Fruit fly (Drosophila melanogaster): ENCODE results near the gene aus.

Gene aus

dm6 chr3R:21296038-21296727, 53.2 kb downstream of the aus start (continued):
- TF ChIP-seq Hr39 (GFP tag; optimal IDR thresholded peaks at IDR 0.05), result peak; percentile 83
- TF ChIP-seq CG10669 (GFP tag; optimal IDR thresholded peaks at IDR 0.05), result peak; percentile 95
- peak; percentile 30 for TF ChIP-seq fd85E (GFP tag; optimal IDR thresholded peaks at IDR 0.05)
- TF ChIP-seq esn (GFP tag; optimal IDR thresholded peaks at IDR 0.05), result peak; percentile 90
- TF ChIP-seq salr (GFP tag; optimal IDR thresholded peaks at IDR 0.05), result peak; percentile 82 to 84
- TF ChIP-seq CG11902 (GFP tag; optimal IDR thresholded peaks at IDR 0.05), result peak; percentile 74
- peak; percentile 95 for TF ChIP-seq ss (GFP tag; optimal IDR thresholded peaks at IDR 0.05)
- peak; percentile 82 for TF ChIP-seq Eip93F (GFP tag; optimal IDR thresholded peaks at IDR 0.05)
- TF ChIP-seq CG8319 (GFP tag; optimal IDR thresholded peaks at IDR 0.05), result peak; percentile 76
- peak; percentile 75 for TF ChIP-seq cyc (GFP tag; optimal IDR thresholded peaks at IDR 0.05)
- TF ChIP-seq Eip75B (GFP tag; optimal IDR thresholded peaks at IDR 0.05), result peak; percentile 80
- peak; percentile 86 for TF ChIP-seq CG3919 (GFP tag; optimal IDR thresholded peaks at IDR 0.05)
- peak; percentile 83 for TF ChIP-seq CG4318 (GFP tag; optimal IDR thresholded peaks at IDR 0.05)
- peak; percentile 95 for TF ChIP-seq Ets96B (tag; optimal IDR thresholded peaks at IDR 0.05)
- TF ChIP-seq spab (GFP tag; optimal IDR thresholded peaks at IDR 0.05), result peak; percentile 87
- TF ChIP-seq svp (GFP tag), result peak; percentile 96
- TF ChIP-seq CG32006 (GFP tag; optimal IDR thresholded peaks at IDR 0.05), result peak; percentile 92
- peak; percentile 79 for TF ChIP-seq Blimp-1 (GFP tag; optimal IDR thresholded peaks at IDR 0.05)
- peak; percentile 94 for TF ChIP-seq fkh (GFP tag; optimal IDR thresholded peaks at IDR 0.05)
- TF ChIP-seq pdm3 (GFP tag; optimal IDR thresholded peaks at IDR 0.05), result peak; percentile 91
- peak; percentile 66 for TF ChIP-seq Ets21C (GFP tag; optimal IDR thresholded peaks at IDR 0.05)
- TF ChIP-seq Eip78C (GFP tag), result peak; percentile 98
- no peak for TF ChIP-seq Hr38 (GFP tag; optimal IDR thresholded peaks at IDR 0.05)
- peak; percentile 79 for TF ChIP-seq Sox15 (GFP tag; optimal IDR thresholded peaks at IDR 0.05)
- peak; percentile 64 for TF ChIP-seq dac (GFP tag; optimal IDR thresholded peaks at IDR 0.05)
- peak; percentile 80 for TF ChIP-seq CG7368 (GFP tag; optimal IDR thresholded peaks at IDR 0.05)
- no peak for TF ChIP-seq Gug (GFP tag; IDR thresholded peaks at IDR 0.05)
- peak; percentile 90 for TF ChIP-seq OdsH (GFP tag; optimal IDR thresholded peaks at IDR 0.05)
- no peak for TF ChIP-seq CG15336 (GFP tag; IDR thresholded peaks at IDR 0.05)
- peak; percentile 81 for TF ChIP-seq lz (GFP tag; optimal IDR thresholded peaks at IDR 0.05)
- no peak for TF ChIP-seq eg (GFP tag; IDR thresholded peaks at IDR 0.05)
- TF ChIP-seq CG11294 (GFP tag; IDR thresholded peaks at IDR 0.05), result no peak
- peak; percentile 89 for TF ChIP-seq CG11762 (GFP tag; optimal IDR thresholded peaks at IDR 0.05; ENCODE audit: insufficient read depth)
- peak; percentile 91 for TF ChIP-seq net (GFP tag; optimal IDR thresholded peaks at IDR 0.05)
- peak; percentile 92 for TF ChIP-seq Met (GFP tag; optimal IDR thresholded peaks at IDR 0.05)
- TF ChIP-seq CG3032 (tag; optimal IDR thresholded peaks at IDR 0.05), result peak; percentile 91
- peak; percentile 90 for TF ChIP-seq achi (GFP tag; optimal IDR thresholded peaks at IDR 0.05)
- peak; percentile 90 for TF ChIP-seq topi (GFP tag; optimal IDR thresholded peaks at IDR 0.05)

DNA sequence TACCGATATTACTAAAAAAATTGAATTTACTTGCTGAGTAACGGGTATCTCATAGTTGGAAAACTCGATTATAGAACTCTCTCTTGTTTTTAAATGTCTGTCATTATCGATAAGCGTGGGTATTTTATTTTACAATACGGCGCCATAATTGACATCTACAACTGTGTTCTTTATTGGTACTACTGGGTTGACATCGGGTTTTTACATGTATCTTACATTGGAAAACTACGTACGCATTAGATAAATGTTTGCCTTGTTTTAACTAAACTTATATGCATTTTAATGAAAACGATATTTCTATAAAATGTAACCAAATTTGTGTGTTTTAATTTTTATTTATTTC, 53.7 kb downstream of the aus start:
- TF ChIP-seq salr (GFP tag; optimal IDR thresholded peaks at IDR 0.05), result no peak
- no peak for TF ChIP-seq ss (GFP tag; optimal IDR thresholded peaks at IDR 0.05)
- TF ChIP-seq CG6808 (GFP tag; optimal IDR thresholded peaks at IDR 0.05), result no peak

dm6 chr3R:21295004-21295403, 54.4 kb downstream of the aus start:
- peak; percentile 62 for TF ChIP-seq Eip78C (GFP tag)
- no peak for TF ChIP-seq CG4318 (GFP tag; optimal IDR thresholded peaks at IDR 0.05)
- TF ChIP-seq CG34406 (GFP tag; optimal IDR thresholded peaks at IDR 0.05), result no peak
- TF ChIP-seq Sox102F (GFP tag; optimal IDR thresholded peaks at IDR 0.05), result no peak
- no peak for TF ChIP-seq Hr38 (GFP tag; optimal IDR thresholded peaks at IDR 0.05)

Measured in whole organism, prepupa.